Fruit fly (Drosophila melanogaster) Kc167 (cell line): ENCODE data around the gene CG34330.

Source experiments
- h ChIP-seq: fragments of >200 bp; optimal IDR thresholded peaks from 3 replicates; lab custom pipeline; 2018; ENCODE audit warnings: missing external identifiers
- insv ChIP-seq: fragments of >200 bp; optimal IDR thresholded peaks from 3 replicates; lab custom pipeline; 2018; ENCODE audit warnings: missing external identifiers
- psq ChIP-seq: fragments of >200 bp; optimal IDR thresholded peaks from 2 replicates; lab custom pipeline; 2017; ENCODE audit warnings: missing external identifiers
- ttk ChIP-seq: sonication (Bioruptor generic); optimal IDR thresholded peaks from 2 replicates; lab custom pipeline; 2017; ENCODE audit warnings: missing external identifiers

DNA sequence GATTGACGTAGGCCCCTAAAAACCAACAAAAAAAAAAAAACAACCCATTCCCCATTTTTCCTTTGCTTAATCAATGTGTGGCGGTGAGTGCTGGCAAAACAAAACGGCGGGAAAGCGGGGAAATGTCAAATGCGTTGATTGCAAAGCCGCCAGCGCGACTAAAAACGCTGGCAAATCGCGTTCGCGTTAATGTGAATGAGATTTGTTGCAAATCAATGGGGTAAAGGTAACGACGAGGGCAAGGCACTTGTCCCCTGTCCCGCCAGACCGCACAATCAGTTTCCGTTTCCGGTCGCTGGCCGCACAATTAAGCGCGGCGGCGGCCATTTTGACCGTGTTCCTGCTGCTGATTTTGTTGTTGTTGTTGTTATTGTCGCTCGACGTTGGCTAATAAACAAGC, 48.7 kb downstream of the CG34330 start:
- no peak for TF ChIP-seq psq (lab: Kevin White, UChicago)
- TF ChIP-seq h (lab: Kevin White, UChicago): no peak
- TF ChIP-seq insv (lab: Kevin White, UChicago): no peak
- no peak for TF ChIP-seq ttk (lab: Kevin White, UChicago)
